Fruit fly (Drosophila melanogaster): ENCODE results near the gene CG7142.
A peak's percentile ranks its signal among the peaks of the same experiment; 100 is the strongest.

Gene CG7142

DNA sequence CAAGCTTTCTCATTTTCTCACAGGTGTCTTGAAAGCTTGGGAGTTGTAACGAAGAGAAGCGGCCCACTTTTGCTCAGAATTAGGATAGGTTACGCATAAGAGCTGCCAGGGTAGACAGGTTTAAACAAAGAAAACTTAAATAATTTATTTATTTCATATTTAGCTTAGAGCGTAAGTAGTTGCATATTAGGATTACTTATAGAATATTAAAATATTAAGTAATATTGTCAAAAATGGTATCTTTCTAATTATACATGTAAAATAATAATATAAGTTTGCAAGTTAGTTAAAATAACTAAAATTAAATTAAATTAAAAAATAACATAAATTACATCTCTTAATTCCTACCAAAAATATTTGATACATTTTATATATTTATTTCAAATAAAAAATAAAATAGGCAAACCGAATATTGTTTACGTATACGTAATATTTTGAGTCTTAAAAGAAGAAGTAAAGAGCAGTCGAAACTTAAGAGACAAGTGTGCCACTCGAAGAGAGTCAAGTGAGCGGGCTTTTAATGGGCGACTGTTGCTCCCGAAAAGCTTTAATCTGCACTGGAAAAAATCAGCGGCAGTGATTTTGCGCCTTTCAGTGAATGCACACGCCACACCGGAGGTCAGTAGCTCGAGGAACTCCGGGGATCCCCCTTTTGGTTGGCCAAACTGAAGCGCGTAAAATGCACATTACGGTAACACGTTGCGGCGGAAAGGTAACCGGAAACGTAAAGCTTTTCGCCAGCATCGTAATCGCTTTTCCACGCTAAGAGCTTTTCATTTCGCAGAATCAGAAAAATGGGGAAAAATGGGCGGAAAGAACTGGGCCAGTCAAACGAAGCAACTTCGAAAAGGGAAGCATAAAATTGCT is 35.7 kb upstream of the CG7142 start (continued):
- TF ChIP-seq CG18262 (tag; optimal IDR thresholded peaks at IDR 0.05) (peak; percentile 24), onecut (GFP tag; IDR thresholded peaks at IDR 0.05) (no peak), CG3726 (GFP tag; IDR thresholded peaks at IDR 0.05) (0 out of 3 replicates have a peak, but pooled peaks have one; percentile 44), klu (GFP tag; IDR thresholded peaks at IDR 0.05) (no peak), Kr (GFP tag; optimal IDR thresholded peaks at IDR 0.05) (no peak), CoRest (tag; optimal IDR thresholded peaks at IDR 0.05) (peak; percentile 16), ap (GFP tag; IDR thresholded peaks at IDR 0.05) (no peak), CG11695 (GFP tag; IDR thresholded peaks at IDR 0.05) (peak; percentile 44; the same call in 1 of the 3 replicates), Fer1 (GFP tag; optimal IDR thresholded peaks at IDR 0.05) (peak; percentile 12), CG7987 (GFP tag; optimal IDR thresholded peaks at IDR 0.05) (no peak), CG12219 (GFP tag; optimal IDR thresholded peaks at IDR 0.05) (no peak), Ada2b (GFP tag; IDR thresholded peaks at IDR 0.05) (peak; percentile 70), CG3407 (GFP tag; optimal IDR thresholded peaks at IDR 0.05) (no peak), CG17612 (GFP tag; IDR thresholded peaks at IDR 0.05) (no peak), CG10431 (GFP tag; optimal IDR thresholded peaks at IDR 0.05) (no peak), gem (tag; optimal IDR thresholded peaks at IDR 0.05) (peak; percentile 60), run (tag; optimal IDR thresholded peaks at IDR 0.05) (no peak), Ravus (GFP tag; IDR thresholded peaks at IDR 0.05) (no peak), CG4617 (GFP tag; optimal IDR thresholded peaks at IDR 0.05; ENCODE audit: borderline replicate concordance) (no peak), gsb (GFP tag; IDR thresholded peaks at IDR 0.05) (0 out of 2 replicates have a peak, but pooled peaks have one; percentile 23), CG3281 (GFP tag; optimal IDR thresholded peaks at IDR 0.05) (no peak), nom (GFP tag; optimal IDR thresholded peaks at IDR 0.05) (no peak), Poxn (GFP tag; IDR thresholded peaks at IDR 0.05) (no peak), CG2202 (tag; optimal IDR thresholded peaks at IDR 0.05) (no peak), lov (optimal IDR thresholded peaks at IDR 0.05) (no peak), lov (GFP tag; IDR thresholded peaks at IDR 0.05) (0 out of 3 replicates have a peak, but pooled peaks have one; percentile 47), CG12299 (tag; optimal IDR thresholded peaks at IDR 0.05) (no peak), CG6683 (GFP tag; optimal IDR thresholded peaks at IDR 0.05) (no peak), CG7556 (GFP tag; optimal IDR thresholded peaks at IDR 0.05) (peak; percentile 33), CG18011 (GFP tag; optimal IDR thresholded peaks at IDR 0.05) (peak; percentile 14), repo (GFP tag; optimal IDR thresholded peaks at IDR 0.05) (no peak), nmo (GFP tag; optimal IDR thresholded peaks at IDR 0.05) (no peak), CG2120 (GFP tag; optimal IDR thresholded peaks at IDR 0.05) (peak; percentile 55), da (GFP tag; optimal IDR thresholded peaks at IDR 0.05) (no peak), bab2 (GFP tag; optimal IDR thresholded peaks at IDR 0.05) (no peak), CG11696 (GFP tag; IDR thresholded peaks at IDR 0.05) (peak; percentile 26; the same call in 1 of the 2 replicates), CG31365 (tag; optimal IDR thresholded peaks at IDR 0.05) (no peak), dpn (GFP tag; optimal IDR thresholded peaks at IDR 0.05) (peak in 1 of 2 experiments; percentile 0), Hand (GFP tag; optimal IDR thresholded peaks at IDR 0.05) (peak; percentile 27), luna (GFP tag; optimal IDR thresholded peaks at IDR 0.05) (no peak), PHDP (tag; optimal IDR thresholded peaks at IDR 0.05) (peak; percentile 28), cas (GFP tag; IDR thresholded peaks at IDR 0.05) (no peak), CG16813 (GFP tag; IDR thresholded peaks at IDR 0.05; ENCODE audit: partially characterized antibody) (no peak), Xrp1 (GFP tag; IDR thresholded peaks at IDR 0.05) (peak; percentile 28; the same call in 1 of the 2 replicates), CG13775 (GFP tag; optimal IDR thresholded peaks at IDR 0.05) (no peak), CG12744 (GFP tag; optimal IDR thresholded peaks at IDR 0.05) (no peak), Dref (GFP tag; IDR thresholded peaks at IDR 0.05) (no peak), twi (tag; optimal IDR thresholded peaks at IDR 0.05) (no peak), ATbp (GFP tag; optimal IDR thresholded peaks at IDR 0.05) (no peak)
